Fruit fly (Drosophila melanogaster): ENCODE data around the gene axed.

axed gene

dm6 chr3L:6605925-6606324 is 3.2 kb upstream of the axed start, which contains the start of gene zpg (continued):
- TF ChIP-seq HHEX (GFP tag; optimal IDR thresholded peaks at IDR 0.05) (no peak), pzg (GFP tag; optimal IDR thresholded peaks at IDR 0.05) (peak; percentile 96), prd (optimal IDR thresholded peaks at IDR 0.05) (no peak), prd (GFP tag; IDR thresholded peaks at IDR 0.05) (no peak), CG4424 (GFP tag; optimal IDR thresholded peaks at IDR 0.05) (no peak), aop (GFP tag; IDR thresholded peaks at IDR 0.05) (no peak), unpg (GFP tag; optimal IDR thresholded peaks at IDR 0.05) (no peak), lmd (GFP tag; IDR thresholded peaks at IDR 0.05) (no peak; the same call in 1 of the 2 replicates), CG8478 (optimal IDR thresholded peaks at IDR 0.05) (no peak), nom (GFP tag; optimal IDR thresholded peaks at IDR 0.05) (no peak), Trl (optimal IDR thresholded peaks at IDR 0.05) (no peak), Trl (GFP tag; optimal IDR thresholded peaks at IDR 0.05) (no peak), Mrtf (GFP tag; IDR thresholded peaks at IDR 0.05) (no peak), phol (tag; optimal IDR thresholded peaks at IDR 0.05) (no peak), pita (GFP tag; optimal IDR thresholded peaks at IDR 0.05) (no peak), tin (GFP tag; optimal IDR thresholded peaks at IDR 0.05) (no peak), pnt (GFP tag; optimal IDR thresholded peaks at IDR 0.05) (no peak), ato (GFP tag; IDR thresholded peaks at IDR 0.05; ENCODE audit: partially characterized antibody) (no peak), CG3407 (GFP tag; optimal IDR thresholded peaks at IDR 0.05) (no peak), Hey (tag; optimal IDR thresholded peaks at IDR 0.05) (no peak), ttk (GFP tag; IDR thresholded peaks at IDR 0.05) (no peak), Lim3 (GFP tag; IDR thresholded peaks at IDR 0.05) (no peak), H2.0 (GFP tag; IDR thresholded peaks at IDR 0.05) (no peak), bcd (GFP tag; optimal IDR thresholded peaks at IDR 0.05) (peak; percentile 38), br (optimal IDR thresholded peaks at IDR 0.05) (no peak), CG11247 (GFP tag; IDR thresholded peaks at IDR 0.05) (no peak), CG33557 (GFP tag; optimal IDR thresholded peaks at IDR 0.05) (no peak), CG13775 (GFP tag; optimal IDR thresholded peaks at IDR 0.05) (no peak), dmrt99B (tag; optimal IDR thresholded peaks at IDR 0.05) (no peak), CG2129 (GFP tag; IDR thresholded peaks at IDR 0.05; ENCODE audit: partially characterized antibody) (no peak), CG10565 (GFP tag; optimal IDR thresholded peaks at IDR 0.05) (no peak), CG6813 (GFP tag; optimal IDR thresholded peaks at IDR 0.05) (no peak), vfl (GFP tag; optimal IDR thresholded peaks at IDR 0.05) (no peak), PHDP (tag; optimal IDR thresholded peaks at IDR 0.05) (no peak), wek (GFP tag; optimal IDR thresholded peaks at IDR 0.05) (no peak), CHES-1-like (GFP tag; optimal IDR thresholded peaks at IDR 0.05) (peak; percentile 54), CG14667 (GFP tag; IDR thresholded peaks at IDR 0.05) (no peak), sens (GFP tag) (peak; percentile 79), CG10321 (GFP tag; IDR thresholded peaks at IDR 0.05) (peak; percentile 96), HLH4C (GFP tag; IDR thresholded peaks at IDR 0.05; ENCODE audit: partially characterized antibody) (peak; percentile 37; the same call in 1 of the 3 replicates), E2f2 (GFP tag; IDR thresholded peaks at IDR 0.05) (peak; percentile 85), CG13624 (GFP tag; optimal IDR thresholded peaks at IDR 0.05) (no peak), az2 (GFP tag; optimal IDR thresholded peaks at IDR 0.05) (no peak), fd96Cb (tag; optimal IDR thresholded peaks at IDR 0.05) (no peak), Atf6 (GFP tag; IDR thresholded peaks at IDR 0.05) (no peak), CG8388 (GFP tag; optimal IDR thresholded peaks at IDR 0.05) (no peak), p53 (GFP tag; optimal IDR thresholded peaks at IDR 0.05) (peak; percentile 76), Stat92E (GFP tag; optimal IDR thresholded peaks at IDR 0.05) (no peak), B-H2 (GFP tag; optimal IDR thresholded peaks at IDR 0.05) (no peak), CG3995 (GFP tag; optimal IDR thresholded peaks at IDR 0.05) (no peak), Vsx1 (GFP tag; optimal IDR thresholded peaks at IDR 0.05) (no peak), ftz-f1 (GFP tag; optimal IDR thresholded peaks at IDR 0.05) (no peak), CG4617 (GFP tag; optimal IDR thresholded peaks at IDR 0.05; ENCODE audit: borderline replicate concordance) (peak; percentile 69)

Measured in whole organism, embryonic.